Fruit fly (Drosophila melanogaster): Measurements from ENCODE around the gene CSN8.

The CSN8 gene

DNA sequence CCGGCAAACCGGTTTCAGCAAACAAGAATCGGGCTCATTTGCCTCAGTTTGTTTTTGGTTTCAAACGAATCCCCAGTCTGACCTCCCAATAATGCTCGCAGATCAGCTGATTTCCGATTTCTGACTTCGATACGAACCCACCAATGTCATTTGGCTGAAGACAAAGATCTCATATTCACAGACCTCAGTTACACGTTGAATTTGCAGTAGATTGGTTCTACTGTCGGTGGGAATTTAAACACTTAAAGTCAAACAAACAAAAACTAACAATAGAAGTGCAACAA is 37.4 kb upstream of the CSN8 start, which contains the start of gene CG14275:
TSS of gene CG14275 (plus strand) at position 185 of the 284 bp plus-strand sequence.
- TF ChIP-seq CG13894 (tag; optimal IDR thresholded peaks at IDR 0.05) (peak; percentile 36), fd3F (GFP tag; optimal IDR thresholded peaks at IDR 0.05) (no peak), crp (GFP tag; optimal IDR thresholded peaks at IDR 0.05) (peak in 1 of 2 experiments; percentile 11), chinmo (GFP tag; IDR thresholded peaks at IDR 0.05; ENCODE audit: partially characterized antibody) (0 out of 4 replicates have a peak, but pooled peaks have one; percentile 4)

DNA sequence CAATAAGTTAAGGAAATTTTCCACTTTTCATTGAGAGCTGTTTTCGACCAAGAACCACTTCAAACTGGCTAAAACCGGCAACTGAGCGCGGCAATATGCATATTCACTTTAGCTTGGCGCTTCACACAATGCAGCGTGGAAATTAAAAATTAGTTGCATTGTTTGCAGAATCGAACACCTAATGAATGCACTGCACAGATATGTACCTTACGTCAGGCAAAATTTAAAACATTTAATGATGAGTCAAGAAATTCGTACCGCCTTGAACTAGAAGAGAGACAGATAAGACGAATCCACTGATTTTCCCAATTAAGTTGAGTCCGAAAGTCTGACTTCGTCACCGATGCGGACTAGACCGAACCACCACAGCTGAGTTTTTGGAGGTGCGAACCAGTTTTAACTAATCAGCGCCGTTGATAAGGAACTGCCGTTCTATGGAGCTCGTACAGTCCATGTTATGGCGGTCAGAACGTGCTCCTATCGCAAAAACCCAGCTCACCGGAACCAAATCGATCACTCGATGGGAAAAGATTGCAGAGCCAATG is 36.8 kb upstream of the CSN8 start:
- TF ChIP-seq tap (tag; optimal IDR thresholded peaks at IDR 0.05) (no peak), Pdp1 (GFP tag; optimal IDR thresholded peaks at IDR 0.05) (peak in 1 of 2 experiments; percentile 51), pb (GFP tag; optimal IDR thresholded peaks at IDR 0.05) (no peak), trh (GFP tag; optimal IDR thresholded peaks at IDR 0.05) (no peak), Atf-2 (GFP tag; optimal IDR thresholded peaks at IDR 0.05) (no peak), E2f1 (GFP tag; IDR thresholded peaks at IDR 0.05) (no peak), pum (GFP tag; optimal IDR thresholded peaks at IDR 0.05) (no peak), CG14860 (GFP tag; IDR thresholded peaks at IDR 0.05; ENCODE audit: partially characterized antibody) (no peak), CG2202 (tag; optimal IDR thresholded peaks at IDR 0.05) (no peak), her (GFP tag; optimal IDR thresholded peaks at IDR 0.05) (no peak), chinmo (GFP tag; IDR thresholded peaks at IDR 0.05; ENCODE audit: partially characterized antibody) (peak; percentile 71; the same call in 2 of the 4 replicates), croc (GFP tag; conservative IDR thresholded peaks at IDR 0.05) (no peak), CG34376 (GFP tag; optimal IDR thresholded peaks at IDR 0.05) (peak; percentile 64), vvl (GFP tag; IDR thresholded peaks at IDR 0.05) (no peak), Mes4 (GFP tag; optimal IDR thresholded peaks at IDR 0.05) (no peak), Vsx1 (GFP tag; optimal IDR thresholded peaks at IDR 0.05) (no peak), CG4707 (GFP tag; optimal IDR thresholded peaks at IDR 0.05) (no peak), Sry-β (GFP tag; optimal IDR thresholded peaks at IDR 0.05) (no peak), Rx (GFP tag; IDR thresholded peaks at IDR 0.05) (no peak), Optix (GFP tag; IDR thresholded peaks at IDR 0.05) (no peak), B-H2 (GFP tag; optimal IDR thresholded peaks at IDR 0.05) (no peak), sug (tag; optimal IDR thresholded peaks at IDR 0.05) (peak; percentile 13), gem (tag; optimal IDR thresholded peaks at IDR 0.05) (peak; percentile 61), lmd (GFP tag; IDR thresholded peaks at IDR 0.05) (no peak), az2 (GFP tag; optimal IDR thresholded peaks at IDR 0.05) (no peak), rib (GFP tag; IDR thresholded peaks at IDR 0.05) (no peak), aop (GFP tag; IDR thresholded peaks at IDR 0.05) (no peak), Hr78 (GFP tag; optimal IDR thresholded peaks at IDR 0.05) (no peak), Gsc (GFP tag; IDR thresholded peaks at IDR 0.05) (no peak), Atf3 (GFP tag; optimal IDR thresholded peaks at IDR 0.05) (no peak), CG15514 (GFP tag; optimal IDR thresholded peaks at IDR 0.05) (peak; percentile 45), CG12155 (GFP tag; optimal IDR thresholded peaks at IDR 0.05) (no peak), CG6689 (GFP tag; IDR thresholded peaks at IDR 0.05) (no peak), CG12391 (tag; optimal IDR thresholded peaks at IDR 0.05) (no peak), CG18011 (GFP tag; optimal IDR thresholded peaks at IDR 0.05) (no peak), stc (GFP tag; IDR thresholded peaks at IDR 0.05) (no peak), CG3065 (GFP tag; optimal IDR thresholded peaks at IDR 0.05) (no peak), Meics (GFP tag; optimal IDR thresholded peaks at IDR 0.05) (peak; percentile 54), Oaz (GFP tag; IDR thresholded peaks at IDR 0.05) (no peak), shn (GFP tag; optimal IDR thresholded peaks at IDR 0.05) (no peak), seq (GFP tag; IDR thresholded peaks at IDR 0.05) (no peak), cg (GFP tag; optimal IDR thresholded peaks at IDR 0.05) (no peak), stwl (tag; optimal IDR thresholded peaks at IDR 0.05) (no peak), z (GFP tag; IDR thresholded peaks at IDR 0.05) (no peak), Nf-YB (GFP tag; optimal IDR thresholded peaks at IDR 0.05) (no peak), ttk (GFP tag; IDR thresholded peaks at IDR 0.05) (no peak)

Data from whole organism, embryonic.